Fruit fly (Drosophila melanogaster) whole organism, prepupa: ENCODE results near the gene CG43401.

Experiments used
- Blimp-1 ChIP-seq: fragments of 200-800 bp; sonication (Bioruptor generic); optimal IDR thresholded peaks from 3 replicates; lab custom pipeline; 2017; ENCODE audit warnings: missing biosample characterization, missing genetic modification characterization, mild to moderate bottlenecking, moderate library complexity, missing genetic modification reagents
- CG10631 ChIP-seq: fragments of 200-800 bp; sonication (Bioruptor generic); optimal IDR thresholded peaks from 2 replicates; lab custom pipeline; 2016; ENCODE audit warnings: missing biosample characterization, missing genetic modification characterization
- CG11294 ChIP-seq: fragments of 200-800 bp; sonication (Bioruptor generic); IDR thresholded peaks from 2 replicates; pipeline ENCODE4 v1.3.6; 2022; ENCODE audit warnings: missing biosample characterization, missing genetic modification characterization
- CG11762 ChIP-seq: fragments of 200-800 bp; sonication (Bioruptor generic); optimal IDR thresholded peaks from 3 replicates; lab custom pipeline; 2016; ENCODE audit warnings: missing biosample characterization, missing genetic modification characterization; ENCODE audit not compliant: insufficient read depth
- CG11902 ChIP-seq: fragments of 200-800 bp; sonication (Bioruptor generic); optimal IDR thresholded peaks from 3 replicates; lab custom pipeline; 2016; ENCODE audit warnings: missing biosample characterization, missing genetic modification characterization
- CG15336 ChIP-seq: fragments of 200-800 bp; sonication (Bioruptor generic); IDR thresholded peaks from 2 replicates; pipeline ENCODE4 v1.3.6; 2022; ENCODE audit warnings: missing biosample characterization, missing genetic modification characterization
- CG1621 ChIP-seq: fragments of 200-800 bp; sonication (Bioruptor generic); optimal IDR thresholded peaks from 3 replicates; lab custom pipeline; 2018; ENCODE audit warnings: missing biosample characterization, mild to moderate bottlenecking, missing genetic modification characterization
- CG32006 ChIP-seq: fragments of 200-800 bp; sonication (Bioruptor generic); optimal IDR thresholded peaks from 3 replicates; lab custom pipeline; 2017; ENCODE audit warnings: missing biosample characterization, mild to moderate bottlenecking, missing genetic modification characterization
- CG3919 ChIP-seq: fragments of 200-800 bp; sonication (Bioruptor generic); optimal IDR thresholded peaks from 3 replicates; lab custom pipeline; 2016; ENCODE audit warnings: missing biosample characterization, missing genetic modification characterization
- CG4318 ChIP-seq: fragments of 200-800 bp; sonication (Bioruptor generic); optimal IDR thresholded peaks from 3 replicates; lab custom pipeline; 2017; ENCODE audit warnings: missing biosample characterization, mild to moderate bottlenecking, missing genetic modification characterization
- CG6276 ChIP-seq: fragments of 200-800 bp; sonication (Bioruptor generic); optimal IDR thresholded peaks from 2 replicates; lab custom pipeline; 2017; ENCODE audit warnings: missing biosample characterization, mild to moderate bottlenecking, missing genetic modification characterization
- CG6792 ChIP-seq: fragments of 200-800 bp; sonication (Bioruptor generic); optimal IDR thresholded peaks from 3 replicates; lab custom pipeline; 2016; ENCODE audit warnings: missing biosample characterization, missing genetic modification characterization
- CG6854 ChIP-seq: fragments of 200-800 bp; sonication (Bioruptor generic); optimal IDR thresholded peaks from 2 replicates; lab custom pipeline; 2017; ENCODE audit warnings: missing biosample characterization, mild to moderate bottlenecking, missing genetic modification characterization
- CG7368 ChIP-seq: fragments of 200-800 bp; sonication (Bioruptor generic); optimal IDR thresholded peaks from 3 replicates; lab custom pipeline; 2016; ENCODE audit warnings: missing biosample characterization, missing genetic modification characterization
- CG8119 ChIP-seq: fragments of 200-800 bp; sonication (Bioruptor generic); IDR thresholded peaks from 3 replicates; pipeline ENCODE4 v1.3.6; 2022; ENCODE audit warnings: missing biosample characterization, missing genetic modification characterization
- CG8319 ChIP-seq: fragments of 200-800 bp; sonication (Bioruptor generic); optimal IDR thresholded peaks from 3 replicates; lab custom pipeline; 2016; ENCODE audit warnings: missing biosample characterization, missing genetic modification characterization
- CG8632 ChIP-seq: fragments of 200-800 bp; sonication (Bioruptor generic); optimal IDR thresholded peaks from 3 replicates; lab custom pipeline; 2016; ENCODE audit warnings: missing biosample characterization, missing genetic modification characterization
- Eip75B ChIP-seq: fragments of 200-800 bp; sonication (Bioruptor generic); optimal IDR thresholded peaks from 3 replicates; lab custom pipeline; 2016; ENCODE audit warnings: missing biosample characterization, missing genetic modification characterization
- Ets21C ChIP-seq: fragments of 200-800 bp; sonication (Bioruptor generic); optimal IDR thresholded peaks from 3 replicates; lab custom pipeline; 2016; ENCODE audit warnings: missing biosample characterization, missing genetic modification characterization
- Hr38 ChIP-seq: sonication (Bioruptor generic); optimal IDR thresholded peaks from 2 replicates; lab custom pipeline; 2016; ENCODE audit warnings: missing biosample characterization, missing genetic modification characterization
- Hr4 ChIP-seq: fragments of 200-800 bp; sonication (Bioruptor generic); optimal IDR thresholded peaks from 3 replicates; lab custom pipeline; 2016; ENCODE audit warnings: missing biosample characterization, missing genetic modification characterization
- Lpt ChIP-seq: fragments of 200-800 bp; sonication (Bioruptor generic); optimal IDR thresholded peaks from 3 replicates; lab custom pipeline; 2016; ENCODE audit warnings: missing biosample characterization, missing genetic modification characterization
- Met ChIP-seq: fragments of 200-800 bp; sonication (Bioruptor generic); optimal IDR thresholded peaks from 3 replicates; lab custom pipeline; 2016; ENCODE audit warnings: missing biosample characterization, missing genetic modification characterization
- Smox ChIP-seq: fragments of 200-800 bp; sonication (Bioruptor generic); optimal IDR thresholded peaks from 3 replicates; lab custom pipeline; 2016; ENCODE audit warnings: missing biosample characterization, missing genetic modification characterization
- Sox102F ChIP-seq: fragments of 200-800 bp; sonication (Bioruptor generic); optimal IDR thresholded peaks from 2 replicates; lab custom pipeline; 2016; ENCODE audit warnings: missing biosample characterization, mild to moderate bottlenecking, missing genetic modification characterization
- Sox14 ChIP-seq: fragments of 200-800 bp; sonication (Bioruptor generic); optimal IDR thresholded peaks from 3 replicates; lab custom pipeline; 2016; ENCODE audit warnings: missing biosample characterization, missing genetic modification characterization
- acj6 ChIP-seq: fragments of 200-800 bp; sonication (Bioruptor generic); optimal IDR thresholded peaks from 3 replicates; lab custom pipeline; 2016; ENCODE audit warnings: missing biosample characterization, missing genetic modification characterization
- cyc ChIP-seq: fragments of 200-800 bp; sonication (Bioruptor generic); optimal IDR thresholded peaks from 3 replicates; lab custom pipeline; 2016; ENCODE audit warnings: missing biosample characterization, missing genetic modification characterization
- dsx ChIP-seq: fragments of 200-800 bp; optimal IDR thresholded peaks from 3 replicates; lab custom pipeline; 2019; ENCODE audit warnings: missing biosample characterization, mild to moderate bottlenecking, missing genetic modification characterization, moderate library complexity; ENCODE audit not compliant: poor library complexity, severe bottlenecking
- eg ChIP-seq: fragments of 200-800 bp; sonication (Bioruptor generic); IDR thresholded peaks from 3 replicates; pipeline ENCODE4 v1.3.6; 2022; ENCODE audit warnings: missing biosample characterization, missing genetic modification characterization
- fd59A ChIP-seq: fragments of 200-800 bp; sonication (Bioruptor generic); optimal IDR thresholded peaks from 2 replicates; lab custom pipeline; 2017; ENCODE audit warnings: missing biosample characterization, mild to moderate bottlenecking, missing genetic modification characterization, missing genetic modification reagents
- fd85E ChIP-seq: fragments of 200-800 bp; sonication (Bioruptor generic); optimal IDR thresholded peaks from 3 replicates; lab custom pipeline; 2016; ENCODE audit warnings: missing biosample characterization, missing genetic modification characterization
- lz ChIP-seq: fragments of 200-800 bp; sonication (Bioruptor generic); optimal IDR thresholded peaks from 3 replicates; lab custom pipeline; 2016; ENCODE audit warnings: missing biosample characterization, missing genetic modification characterization
- pdm3 ChIP-seq: fragments of 200-800 bp; sonication (Bioruptor generic); optimal IDR thresholded peaks from 3 replicates; lab custom pipeline; 2016; ENCODE audit warnings: missing biosample characterization, missing genetic modification characterization
- salr ChIP-seq, 2 experiments: fragments of 200-800 bp; sonication (Bioruptor generic); optimal IDR thresholded peaks; 3 replicates each; lab custom pipeline; 2016 to 2018; ENCODE audit warnings: missing biosample characterization in 2 of 2, missing genetic modification characterization in 2 of 2, mild to moderate bottlenecking in 1 of 2
- spab ChIP-seq: fragments of 200-800 bp; sonication (Bioruptor generic); optimal IDR thresholded peaks from 2 replicates; lab custom pipeline; 2017; ENCODE audit warnings: missing biosample characterization, mild to moderate bottlenecking, missing genetic modification characterization, missing genetic modification reagents
- svp ChIP-seq: fragments of 200-800 bp; sonication (Bioruptor generic); peaks from one replicate; lab custom pipeline; 2016; ENCODE audit warnings: missing biosample characterization, missing genetic modification characterization
- topi ChIP-seq: fragments of 200-800 bp; sonication (Bioruptor generic); optimal IDR thresholded peaks from 3 replicates; lab custom pipeline; 2016; ENCODE audit warnings: missing biosample characterization, missing genetic modification characterization

The CG43401 gene

dm6 chr2L:1427792-1428191 lies 482 bp upstream of the CG43401 start (continued):
- TF ChIP-seq spab, result peak; percentile 53
- TF ChIP-seq CG32006, result peak; percentile 25
- no peak for TF ChIP-seq CG11902 (GFP tag; lab: Kevin White, UChicago)
- TF ChIP-seq cyc (GFP tag; lab: Kevin White, UChicago), result no peak
- TF ChIP-seq CG6854 (GFP tag; lab: Kevin White, UChicago), result no peak
- peak; percentile 54 for TF ChIP-seq CG15336
- TF ChIP-seq CG3919, result no peak
- peak; percentile 18 to 69 for TF ChIP-seq salr (GFP tag; optimal IDR thresholded peaks at IDR 0.05; lab: Kevin White, UChicago)
- peak; percentile 69 for TF ChIP-seq pdm3 (GFP tag; lab: Kevin White, UChicago)
- TF ChIP-seq CG7368, result peak; percentile 32
- TF ChIP-seq Sox102F (GFP tag; lab: Kevin White, UChicago), result peak; percentile 28
- no peak for TF ChIP-seq CG11294 (GFP tag; lab: Robert Waterston, UW)
- TF ChIP-seq CG11762 (GFP tag; lab: Kevin White, UChicago), result no peak
- peak; percentile 49 for TF ChIP-seq CG8119 (GFP tag; lab: Robert Waterston, UW)
- peak; percentile 71 for TF ChIP-seq fd59A
- peak; percentile 51 for TF ChIP-seq CG10631 (GFP tag; lab: Kevin White, UChicago)
- TF ChIP-seq, all 60 proteins: peak for 37

dm6 chr2L:1429558-1429957 lies 1.3 kb downstream of the CG43401 start:
- TF ChIP-seq eg (GFP tag; lab: Robert Waterston, UW), result no peak
- no peak for TF ChIP-seq cyc (GFP tag; lab: Kevin White, UChicago)
- no peak for TF ChIP-seq lz (GFP tag; lab: Kevin White, UChicago)
- no peak for TF ChIP-seq Lpt (GFP tag; lab: Kevin White, UChicago)
- no peak for TF ChIP-seq fd59A
- no peak for TF ChIP-seq CG10631 (GFP tag; lab: Kevin White, UChicago)
- TF ChIP-seq Hr38 (GFP tag; lab: Kevin White, UChicago), result no peak
- no peak for TF ChIP-seq CG8119 (GFP tag; lab: Robert Waterston, UW)
- no peak for TF ChIP-seq Eip75B
- no peak for TF ChIP-seq CG6792 (GFP tag; lab: Kevin White, UChicago)
- TF ChIP-seq topi (GFP tag; lab: Kevin White, UChicago), result no peak
- no peak for TF ChIP-seq CG4318 (GFP tag; lab: Kevin White, UChicago)
- no peak for TF ChIP-seq Sox14 (GFP tag; lab: Kevin White, UChicago)
- TF ChIP-seq Blimp-1 (GFP tag; lab: Kevin White, UChicago), result no peak

- TF ChIP-seq svp (GFP tag; lab: Kevin White, UChicago), result peak; percentile 52
- TF ChIP-seq CG1621 (tag; lab: Kevin White, UChicago), result no peak
- TF ChIP-seq fd59A, result no peak
- TF ChIP-seq CG11762 (GFP tag; lab: Kevin White, UChicago), result no peak
- no peak for TF ChIP-seq CG8632 (GFP tag; lab: Kevin White, UChicago)
- no peak for TF ChIP-seq CG6276 (GFP tag; lab: Kevin White, UChicago)
- no peak for TF ChIP-seq CG6792 (GFP tag; lab: Kevin White, UChicago)
- no peak for TF ChIP-seq acj6 (GFP tag; lab: Kevin White, UChicago)
- TF ChIP-seq Sox102F (GFP tag; lab: Kevin White, UChicago), result no peak
- TF ChIP-seq Hr4 (GFP tag; lab: Kevin White, UChicago), result no peak
- TF ChIP-seq CG8319 (GFP tag; lab: Kevin White, UChicago), result no peak
- TF ChIP-seq Eip75B, result no peak
- TF ChIP-seq dsx, result no peak
- peak in 1 of 2 experiments; percentile 54 for TF ChIP-seq salr (GFP tag; optimal IDR thresholded peaks at IDR 0.05; lab: Kevin White, UChicago)
- TF ChIP-seq Ets21C (GFP tag; lab: Kevin White, UChicago), result no peak
- no peak for TF ChIP-seq Met (GFP tag; lab: Kevin White, UChicago)
- TF ChIP-seq Smox, result no peak
- no peak for TF ChIP-seq fd85E (GFP tag; lab: Kevin White, UChicago)
- peak; percentile 49 for TF ChIP-seq Blimp-1 (GFP tag; lab: Kevin White, UChicago)
- TF ChIP-seq cyc (GFP tag; lab: Kevin White, UChicago), result no peak
These were observed 3.2 kb downstream of the CG43401 start for dm6 chr2L:1431430-1431829.
